Fruit fly (Drosophila melanogaster): ENCODE measurements around the gene Sirt4.
A peak's percentile ranks its signal among the peaks of the same experiment; 100 is the strongest.

Gene Sirt4

DNA sequence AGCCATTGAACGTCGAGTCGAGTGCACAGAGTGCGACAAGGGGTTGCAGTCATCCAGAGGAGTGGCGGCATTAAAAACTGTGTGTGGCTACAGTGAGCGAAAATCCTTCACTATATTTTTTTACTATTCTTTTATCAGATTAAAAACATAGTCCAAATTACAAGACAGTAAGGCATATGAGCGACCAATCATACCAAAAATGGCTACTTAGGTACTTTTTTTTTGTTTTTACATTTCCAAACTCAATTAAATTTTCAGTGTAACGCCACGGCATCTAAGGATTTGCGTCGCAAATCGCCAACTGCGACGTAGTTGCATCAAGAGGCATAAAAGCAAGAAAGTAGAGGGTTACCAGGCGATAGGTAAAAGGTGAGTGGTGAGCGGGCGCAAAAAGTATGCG lies 26.7 kb downstream of the Sirt4 start (continued):
- TF ChIP-seq CG16779 (tag; optimal IDR thresholded peaks at IDR 0.05), result no peak
- TF ChIP-seq esn (GFP tag; optimal IDR thresholded peaks at IDR 0.05), result peak; percentile 41
- TF ChIP-seq Smox (GFP tag; optimal IDR thresholded peaks at IDR 0.05), result peak; percentile 11
- TF ChIP-seq CG1621 (tag; optimal IDR thresholded peaks at IDR 0.05), result peak; percentile 23
- TF ChIP-seq CG8319 (GFP tag; optimal IDR thresholded peaks at IDR 0.05), result no peak
- TF ChIP-seq CG7368 (GFP tag; optimal IDR thresholded peaks at IDR 0.05), result no peak
- TF ChIP-seq Eip75B (GFP tag; optimal IDR thresholded peaks at IDR 0.05), result peak; percentile 33
- TF ChIP-seq fkh (GFP tag; optimal IDR thresholded peaks at IDR 0.05), result no peak
- TF ChIP-seq Eip93F (GFP tag; optimal IDR thresholded peaks at IDR 0.05), result no peak
- TF ChIP-seq acj6 (GFP tag; optimal IDR thresholded peaks at IDR 0.05), result peak; percentile 6
- TF ChIP-seq Hr39 (GFP tag; optimal IDR thresholded peaks at IDR 0.05), result peak; percentile 33
- peak; percentile 28 for TF ChIP-seq cyc (GFP tag; optimal IDR thresholded peaks at IDR 0.05)
- TF ChIP-seq net (GFP tag; optimal IDR thresholded peaks at IDR 0.05), result no peak
- peak; percentile 12 for TF ChIP-seq CG31627 (GFP tag; optimal IDR thresholded peaks at IDR 0.05)
- no peak for TF ChIP-seq Lpt (GFP tag; optimal IDR thresholded peaks at IDR 0.05)
- peak; percentile 12 for TF ChIP-seq CG11902 (GFP tag; optimal IDR thresholded peaks at IDR 0.05)
- TF ChIP-seq CG15336 (GFP tag; IDR thresholded peaks at IDR 0.05), result peak; percentile 50; the same call in 1 of the 2 replicates
- TF ChIP-seq fd85E (GFP tag; optimal IDR thresholded peaks at IDR 0.05), result no peak
- TF ChIP-seq Ets96B (tag; optimal IDR thresholded peaks at IDR 0.05), result peak; percentile 28
- TF ChIP-seq OdsH (GFP tag; optimal IDR thresholded peaks at IDR 0.05), result peak; percentile 23
- TF ChIP-seq CG6276 (GFP tag; optimal IDR thresholded peaks at IDR 0.05), result peak; percentile 9
- no peak for TF ChIP-seq Hr38 (GFP tag; optimal IDR thresholded peaks at IDR 0.05)
- TF ChIP-seq CG9139 (GFP tag; optimal IDR thresholded peaks at IDR 0.05), result no peak
- TF ChIP-seq CG6163 (GFP tag; IDR thresholded peaks at IDR 0.05), result peak; percentile 51

DNA sequence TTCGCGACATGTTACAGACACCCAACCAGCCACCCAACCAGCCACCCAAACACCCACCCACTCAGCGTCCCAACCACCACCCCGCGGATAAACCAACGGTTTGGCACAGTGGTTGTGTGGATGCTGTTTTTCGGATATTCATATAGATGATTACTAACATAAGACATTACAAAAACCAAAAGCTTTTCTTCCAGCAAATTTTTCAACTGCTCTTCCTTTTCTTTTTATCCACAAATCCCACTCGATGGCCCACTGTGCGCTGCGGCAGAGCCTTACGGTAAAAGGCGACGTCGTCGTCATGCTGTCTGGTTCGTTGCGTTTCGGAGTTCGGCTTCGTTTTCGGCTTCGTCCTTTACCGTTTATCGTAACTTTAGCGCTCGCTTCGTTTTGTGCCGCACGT lies 27.2 kb downstream of the Sirt4 start:
- TF ChIP-seq Ets96B (tag; optimal IDR thresholded peaks at IDR 0.05) (peak; percentile 35), Sox102F (GFP tag; optimal IDR thresholded peaks at IDR 0.05) (peak; percentile 11), CG6163 (GFP tag; IDR thresholded peaks at IDR 0.05) (peak; percentile 76), acj6 (GFP tag; optimal IDR thresholded peaks at IDR 0.05) (peak; percentile 10), topi (GFP tag; optimal IDR thresholded peaks at IDR 0.05) (peak; percentile 15), Eip78C (GFP tag) (peak; percentile 73), dac (GFP tag; optimal IDR thresholded peaks at IDR 0.05) (no peak), CG7368 (GFP tag; optimal IDR thresholded peaks at IDR 0.05) (peak; percentile 25), vri (GFP tag; optimal IDR thresholded peaks at IDR 0.05) (peak; percentile 5), Hr39 (GFP tag; optimal IDR thresholded peaks at IDR 0.05) (peak; percentile 38), Met (GFP tag; optimal IDR thresholded peaks at IDR 0.05) (peak; percentile 17), CG31627 (GFP tag; optimal IDR thresholded peaks at IDR 0.05) (peak; percentile 24), Gug (GFP tag; IDR thresholded peaks at IDR 0.05) (peak; percentile 64), CG15336 (GFP tag; IDR thresholded peaks at IDR 0.05) (peak; percentile 68), CG10631 (GFP tag; optimal IDR thresholded peaks at IDR 0.05) (peak; percentile 10), achi (GFP tag; optimal IDR thresholded peaks at IDR 0.05) (peak; percentile 38), eg (GFP tag; IDR thresholded peaks at IDR 0.05) (peak; percentile 79), dsx (GFP tag; optimal IDR thresholded peaks at IDR 0.05; ENCODE audit: poor library complexity, severe bottlenecking) (no peak), pdm3 (GFP tag; optimal IDR thresholded peaks at IDR 0.05) (peak; percentile 33), CG8319 (GFP tag; optimal IDR thresholded peaks at IDR 0.05) (no peak), CG11294 (GFP tag; IDR thresholded peaks at IDR 0.05) (peak; percentile 33; the same call in 1 of the 2 replicates), svp (GFP tag) (peak; percentile 68), lz (GFP tag; optimal IDR thresholded peaks at IDR 0.05) (peak; percentile 22), Hr4 (GFP tag; optimal IDR thresholded peaks at IDR 0.05) (peak; percentile 18), CG11902 (GFP tag; optimal IDR thresholded peaks at IDR 0.05) (no peak), CG3032 (tag; optimal IDR thresholded peaks at IDR 0.05) (no peak), CG10669 (GFP tag; optimal IDR thresholded peaks at IDR 0.05) (peak; percentile 33), fd85E (GFP tag; optimal IDR thresholded peaks at IDR 0.05) (no peak), CG3919 (GFP tag; optimal IDR thresholded peaks at IDR 0.05) (peak; percentile 28), CG9139 (GFP tag; optimal IDR thresholded peaks at IDR 0.05) (no peak), OdsH (GFP tag; optimal IDR thresholded peaks at IDR 0.05) (peak; percentile 32), CG8119 (GFP tag; IDR thresholded peaks at IDR 0.05) (peak; percentile 28; the same call in 2 of the 3 replicates), esn (GFP tag; optimal IDR thresholded peaks at IDR 0.05) (no peak), CG32006 (GFP tag; optimal IDR thresholded peaks at IDR 0.05) (peak; percentile 16), cyc (GFP tag; optimal IDR thresholded peaks at IDR 0.05) (peak; percentile 26)

Measured in whole organism, prepupa.